Worm (Caenorhabditis elegans) whole organism, midembryonic: ENCODE measurements around the gene prde-1.

Source experiments
- T22C8.4 ChIP-seq: fragments of 200-800 bp; sonication (Bioruptor generic); IDR thresholded peaks from 2 replicates; pipeline ENCODE4 v1.3.6; 2022; ENCODE audit warnings: missing genetic modification characterization, missing compliant biosample characterization
- cog-1 ChIP-seq: sonication (generic microtip); optimal IDR thresholded peaks from 2 replicates; lab custom pipeline; 2016; ENCODE audit warnings: missing genetic modification characterization, missing compliant biosample characterization
- flt-1 ChIP-seq: fragments of 200-800 bp; sonication (Bioruptor generic); IDR thresholded peaks from 2 replicates; pipeline ENCODE4 v1.3.6; 2022; ENCODE audit warnings: missing genetic modification characterization, missing compliant biosample characterization
- ref-1 ChIP-seq: fragments of 200-800 bp; sonication (Bioruptor generic); conservative IDR thresholded peaks from 2 replicates; pipeline ENCODE4 v1.3.6; 2022; ENCODE audit warnings: missing genetic modification reagents, missing genetic modification characterization, missing compliant biosample characterization
- ztf-29 ChIP-seq: fragments of 200-800 bp; sonication (Bioruptor generic); IDR thresholded peaks from 2 replicates; pipeline ENCODE4 v1.3.6; 2022; ENCODE audit warnings: missing genetic modification reagents, missing genetic modification characterization, missing compliant biosample characterization

DNA sequence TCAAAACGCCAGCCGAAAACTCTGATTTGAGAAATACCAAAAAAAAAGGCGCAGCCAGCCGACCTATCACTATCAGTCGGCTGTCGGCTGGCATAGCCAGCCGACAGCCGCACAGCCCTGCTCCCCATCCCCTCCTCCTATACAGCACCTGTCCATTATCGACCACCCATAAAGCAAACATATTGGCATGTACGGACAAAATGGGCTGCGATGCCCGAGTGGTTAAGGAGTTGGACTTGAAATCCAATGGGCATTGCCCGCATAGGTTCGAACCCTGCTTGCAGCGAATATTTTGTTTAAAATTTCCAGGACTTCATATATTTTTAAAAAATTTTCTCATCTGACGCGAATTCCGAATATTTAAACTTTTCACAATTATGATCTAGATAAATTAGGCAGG lies 12.4 kb downstream of the prde-1 start:
- no peak; the same call in 1 of the 2 replicates for TF ChIP-seq flt-1
- no peak for TF ChIP-seq cog-1 (tag; lab: Kevin White, UChicago)
- no peak for TF ChIP-seq ztf-29 (GFP tag; lab: Robert Waterston, UW)
- no peak for TF ChIP-seq ref-1 (GFP tag; lab: Robert Waterston, UW)
- TF ChIP-seq T22C8.4 (GFP tag; lab: Robert Waterston, UW): no peak
